Worm (Caenorhabditis elegans): ENCODE results near the gene sor-3.
"Not testable (repeated sequence)": the region's sequence is repeated elsewhere in the genome, so short reads cannot be mapped to it uniquely, and the experiment has no call there.

ce11 chrX:322223-322622 lies 31.2 kb upstream of the sor-3 start, which contains the start of gene M02E1.3:
- TF ChIP-seq duxl-1 (tag; optimal IDR thresholded peaks at IDR 0.05; ENCODE audit: poor library complexity); mxl-3 (GFP tag; optimal IDR thresholded peaks at IDR 0.05); ces-1 (GFP tag; optimal IDR thresholded peaks at IDR 0.05); lin-29 (GFP tag; IDR thresholded peaks at IDR 0.05); nhr-11 (tag; optimal IDR thresholded peaks at IDR 0.05); egl-43 (GFP tag; IDR thresholded peaks at IDR 0.05); php-3 (GFP tag; IDR thresholded peaks at IDR 0.05); hmg-1.1 (GFP tag; IDR thresholded peaks at IDR 0.05): not testable (repeated sequence)

Data from whole organism, L4 larva.